Worm (Caenorhabditis elegans): ENCODE measurements around the gene B0348.2.
A peak's percentile ranks its signal among the peaks of the same experiment; 100 is the strongest.

B0348.2 gene

DNA sequence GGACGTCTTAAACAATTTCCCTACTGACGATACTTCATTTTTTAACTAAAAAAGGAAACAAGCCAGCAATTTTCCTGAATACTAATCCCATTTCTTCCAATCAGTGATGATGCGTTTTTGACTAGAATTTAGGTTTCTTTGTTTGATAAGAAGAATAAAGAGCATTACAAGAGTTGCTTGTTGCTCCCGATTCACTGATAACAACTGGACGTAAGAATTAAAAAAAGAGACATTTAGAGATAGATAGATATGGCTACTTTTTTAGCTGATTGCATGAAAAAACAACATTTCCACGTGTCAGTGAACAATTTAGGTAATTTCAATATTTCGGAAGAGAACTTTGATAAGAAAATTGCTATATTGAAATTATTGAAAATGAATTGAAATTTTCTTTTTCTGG lies 23.3 kb upstream of the B0348.2 start:
- TF ChIP-seq pqm-1 (tag; optimal IDR thresholded peaks at IDR 0.05) = peak; percentile 64
- peak; percentile 82 for TF ChIP-seq elt-2 (tag; optimal IDR thresholded peaks at IDR 0.05)
- TF ChIP-seq pha-4 (tag; optimal IDR thresholded peaks at IDR 0.05) = peak; percentile 11
- no peak for TF ChIP-seq ceh-16 (tag; optimal IDR thresholded peaks at IDR 0.05)
- TF ChIP-seq mdl-1 (tag; optimal IDR thresholded peaks at IDR 0.05) = no peak
- no peak for TF ChIP-seq egl-5 (tag; optimal IDR thresholded peaks at IDR 0.05)

ce11 chrV:24181-24580 lies 20.9 kb upstream of the B0348.2 start:
- TF ChIP-seq skn-1 (tag; optimal IDR thresholded peaks at IDR 0.05) (no peak), elt-3 (tag; optimal IDR thresholded peaks at IDR 0.05) (no peak), ceh-9 (tag; optimal IDR thresholded peaks at IDR 0.05) (no peak), zag-1 (tag; optimal IDR thresholded peaks at IDR 0.05) (no peak), sea-2 (GFP tag; optimal IDR thresholded peaks at IDR 0.05) (no peak), nhr-11 (tag; optimal IDR thresholded peaks at IDR 0.05) (no peak), fkh-2 (tag; optimal IDR thresholded peaks at IDR 0.05) (no peak), pqm-1 (tag; optimal IDR thresholded peaks at IDR 0.05) (no peak), nhr-23 (tag; optimal IDR thresholded peaks at IDR 0.05) (no peak), R02D3.7 (tag; optimal IDR thresholded peaks at IDR 0.05) (no peak), daf-12 (tag; optimal IDR thresholded peaks at IDR 0.05) (no peak)

- no peak for TF ChIP-seq nhr-28 (tag; optimal IDR thresholded peaks at IDR 0.05)
- TF ChIP-seq fkh-2 (tag; optimal IDR thresholded peaks at IDR 0.05) = no peak
- TF ChIP-seq pha-4 (tag; optimal IDR thresholded peaks at IDR 0.05) = no peak
- no peak for TF ChIP-seq nhr-11 (tag; optimal IDR thresholded peaks at IDR 0.05)
- no peak for TF ChIP-seq ceh-28 (tag; optimal IDR thresholded peaks at IDR 0.05)
- no peak for TF ChIP-seq lin-39 (tag; optimal IDR thresholded peaks at IDR 0.05)
- no peak for TF ChIP-seq hmg-11 (tag; optimal IDR thresholded peaks at IDR 0.05)
- no peak for TF ChIP-seq unc-39 (tag; optimal IDR thresholded peaks at IDR 0.05)
- no peak for TF ChIP-seq R02D3.7 (tag; optimal IDR thresholded peaks at IDR 0.05)
Observed at ce11 chrV:27604-28003, 17.5 kb upstream of the B0348.2 start.

ce11 chrV:28270-28669 lies 16.8 kb upstream of the B0348.2 start:
- no peak for TF ChIP-seq ceh-9 (tag; optimal IDR thresholded peaks at IDR 0.05)
- no peak for TF ChIP-seq ama-1 (optimal IDR thresholded peaks at IDR 0.05)
- TF ChIP-seq pha-4 (tag; optimal IDR thresholded peaks at IDR 0.05) = no peak

DNA sequence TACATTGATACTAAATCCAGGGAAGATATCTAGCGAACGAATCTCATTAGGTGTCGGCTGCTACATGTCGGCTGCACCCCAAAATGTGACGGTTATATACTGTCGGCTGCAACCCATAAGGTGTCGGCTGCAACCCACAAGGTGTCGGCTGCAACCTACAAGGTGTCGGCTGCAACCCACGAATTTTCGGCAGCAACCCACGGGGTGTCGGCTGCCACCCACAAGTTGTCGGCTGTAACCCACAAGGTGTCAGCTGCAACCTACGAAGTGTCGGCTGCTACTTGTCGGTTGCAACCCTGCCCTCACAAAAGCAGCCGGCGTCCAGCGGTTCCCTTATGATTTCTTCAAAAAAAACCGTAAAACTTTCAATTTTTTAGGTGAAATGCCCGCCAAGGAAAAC lies 15.3 kb upstream of the B0348.2 start:
- TF ChIP-seq ceh-82 (tag; optimal IDR thresholded peaks at IDR 0.05) (no peak), fkh-10 (GFP tag; optimal IDR thresholded peaks at IDR 0.05) (no peak), nhr-77 (tag; optimal IDR thresholded peaks at IDR 0.05) (no peak), ceh-9 (tag; optimal IDR thresholded peaks at IDR 0.05) (no peak), nhr-25 (tag; optimal IDR thresholded peaks at IDR 0.05) (no peak), tbx-2 (tag; optimal IDR thresholded peaks at IDR 0.05) (no peak), jun-1 (tag; optimal IDR thresholded peaks at IDR 0.05) (no peak), snpc-4 (tag; optimal IDR thresholded peaks at IDR 0.05) (no peak), nhr-11 (tag; optimal IDR thresholded peaks at IDR 0.05) (no peak), unc-39 (tag; optimal IDR thresholded peaks at IDR 0.05) (no peak), elt-2 (tag; optimal IDR thresholded peaks at IDR 0.05) (no peak), hmg-11 (tag; optimal IDR thresholded peaks at IDR 0.05) (no peak), fkh-2 (tag; optimal IDR thresholded peaks at IDR 0.05) (no peak), skn-1 (tag; optimal IDR thresholded peaks at IDR 0.05) (no peak), nhr-12 (tag; optimal IDR thresholded peaks at IDR 0.05) (no peak), ceh-16 (tag; optimal IDR thresholded peaks at IDR 0.05) (no peak), nhr-76 (tag; optimal IDR thresholded peaks at IDR 0.05) (no peak), mdl-1 (tag; optimal IDR thresholded peaks at IDR 0.05) (no peak), lin-39 (tag; optimal IDR thresholded peaks at IDR 0.05) (no peak)

ce11 chrV:37729-38128 lies 7.4 kb upstream of the B0348.2 start:
- TF ChIP-seq nhr-25 (tag; optimal IDR thresholded peaks at IDR 0.05) (no peak), sea-2 (GFP tag; optimal IDR thresholded peaks at IDR 0.05) (no peak), nhr-76 (tag; optimal IDR thresholded peaks at IDR 0.05) (no peak), ama-1 (optimal IDR thresholded peaks at IDR 0.05) (no peak), unc-62 (GFP tag; optimal IDR thresholded peaks at IDR 0.05) (no peak), fkh-10 (GFP tag; optimal IDR thresholded peaks at IDR 0.05) (no peak), egl-5 (tag; optimal IDR thresholded peaks at IDR 0.05) (no peak), pha-4 (tag; optimal IDR thresholded peaks at IDR 0.05) (no peak), elt-1 (tag; optimal IDR thresholded peaks at IDR 0.05) (no peak), nhr-11 (tag; optimal IDR thresholded peaks at IDR 0.05) (no peak), daf-12 (tag; optimal IDR thresholded peaks at IDR 0.05) (no peak), nhr-12 (tag; optimal IDR thresholded peaks at IDR 0.05) (no peak), ZK546.5 (tag; optimal IDR thresholded peaks at IDR 0.05) (no peak), nfya-1 (tag; optimal IDR thresholded peaks at IDR 0.05; ENCODE audit: insufficient read depth) (no peak), aly-2 (tag; optimal IDR thresholded peaks at IDR 0.05) (no peak), ztf-4 (tag; optimal IDR thresholded peaks at IDR 0.05) (no peak), ceh-9 (tag; optimal IDR thresholded peaks at IDR 0.05) (no peak), skn-1 (tag; optimal IDR thresholded peaks at IDR 0.05) (no peak), nhr-237 (tag; optimal IDR thresholded peaks at IDR 0.05) (no peak), elt-3 (tag; optimal IDR thresholded peaks at IDR 0.05) (no peak)

Measured in whole organism, L3 larva.